Fruit fly (Drosophila melanogaster): ENCODE measurements around the gene CG13784.

CG13784 gene

dm6 chr2L:7240964-7241363, 21.1 kb upstream of the CG13784 start (continued):
- TF ChIP-seq sens-2 (GFP tag; IDR thresholded peaks at IDR 0.05): no peak
- no peak for TF ChIP-seq CG4282 (GFP tag; optimal IDR thresholded peaks at IDR 0.05)
- TF ChIP-seq CG10147 (GFP tag; optimal IDR thresholded peaks at IDR 0.05): no peak
- TF ChIP-seq sd (tag; optimal IDR thresholded peaks at IDR 0.05): peak; percentile 87
- no peak for TF ChIP-seq rib (GFP tag; IDR thresholded peaks at IDR 0.05)
- no peak for TF ChIP-seq kni (GFP tag; optimal IDR thresholded peaks at IDR 0.05)
- no peak for TF ChIP-seq zfh2 (GFP tag; optimal IDR thresholded peaks at IDR 0.05)

- TF ChIP-seq trh (GFP tag; optimal IDR thresholded peaks at IDR 0.05) (no peak), CG13123 (GFP tag; optimal IDR thresholded peaks at IDR 0.05) (no peak), Bgb (GFP tag; IDR thresholded peaks at IDR 0.05; ENCODE audit: partially characterized antibody) (peak; percentile 36; the same call in 1 of the 2 replicates), sim (GFP tag; IDR thresholded peaks at IDR 0.05) (no peak), dati (GFP tag; IDR thresholded peaks at IDR 0.05) (no peak), BEAF-32 (GFP tag; optimal IDR thresholded peaks at IDR 0.05) (no peak), CG16815 (GFP tag; optimal IDR thresholded peaks at IDR 0.05) (no peak), Dfd (GFP tag; optimal IDR thresholded peaks at IDR 0.05) (no peak), Stat92E (GFP tag; optimal IDR thresholded peaks at IDR 0.05) (no peak), mam (GFP tag; optimal IDR thresholded peaks at IDR 0.05) (no peak), B-H2 (GFP tag; optimal IDR thresholded peaks at IDR 0.05) (no peak), tgo (GFP tag; IDR thresholded peaks at IDR 0.05) (no peak), Sry-δ (GFP tag; optimal IDR thresholded peaks at IDR 0.05) (no peak), Xrp1 (GFP tag; IDR thresholded peaks at IDR 0.05) (no peak), CG10979 (tag; optimal IDR thresholded peaks at IDR 0.05) (no peak), Doc2 (GFP tag; IDR thresholded peaks at IDR 0.05) (no peak), cato (GFP tag; optimal IDR thresholded peaks at IDR 0.05; ENCODE audit: borderline replicate concordance) (no peak), E2f2 (GFP tag; IDR thresholded peaks at IDR 0.05) (no peak), CG6791 (GFP tag; IDR thresholded peaks at IDR 0.05; ENCODE audit: partially characterized antibody) (no peak), NFAT (GFP tag; IDR thresholded peaks at IDR 0.05) (no peak), so (GFP tag; IDR thresholded peaks at IDR 0.05) (no peak), hth (optimal IDR thresholded peaks at IDR 0.05) (no peak), CG17568 (GFP tag; optimal IDR thresholded peaks at IDR 0.05) (no peak), tin (GFP tag; optimal IDR thresholded peaks at IDR 0.05) (no peak), odd (GFP tag; optimal IDR thresholded peaks at IDR 0.05) (no peak), ATbp (GFP tag; optimal IDR thresholded peaks at IDR 0.05) (no peak), org-1 (GFP tag; optimal IDR thresholded peaks at IDR 0.05) (no peak), Kr (GFP tag; optimal IDR thresholded peaks at IDR 0.05) (no peak), Fer1 (GFP tag; optimal IDR thresholded peaks at IDR 0.05) (no peak), CG5245 (GFP tag; optimal IDR thresholded peaks at IDR 0.05) (no peak), CG12219 (GFP tag; optimal IDR thresholded peaks at IDR 0.05) (no peak), Hey (tag; optimal IDR thresholded peaks at IDR 0.05) (peak; percentile 9), jumu (GFP tag; optimal IDR thresholded peaks at IDR 0.05) (no peak), yki (optimal IDR thresholded peaks at IDR 0.05) (no peak), chn (GFP tag; optimal IDR thresholded peaks at IDR 0.05) (no peak), CG9215 (GFP tag; IDR thresholded peaks at IDR 0.05) (no peak), Doc3 (GFP tag; IDR thresholded peaks at IDR 0.05; ENCODE audit: partially characterized antibody) (no peak), sd (tag; optimal IDR thresholded peaks at IDR 0.05) (no peak), HLH4C (GFP tag; IDR thresholded peaks at IDR 0.05; ENCODE audit: partially characterized antibody) (no peak), CG10543 (GFP tag; optimal IDR thresholded peaks at IDR 0.05) (peak; percentile 16), az2 (GFP tag; optimal IDR thresholded peaks at IDR 0.05) (no peak), amos (GFP tag; IDR thresholded peaks at IDR 0.05; ENCODE audit: partially characterized antibody) (peak; percentile 25; the same call in 1 of the 2 replicates), exex (tag; optimal IDR thresholded peaks at IDR 0.05) (peak; percentile 99), aop (GFP tag; IDR thresholded peaks at IDR 0.05) (no peak), CG15011 (GFP tag; optimal IDR thresholded peaks at IDR 0.05) (no peak)
Observed at dm6 chr2L:7240311-7240710, 20.5 kb upstream of the CG13784 start.

Measured in whole organism, embryonic.